Worm (Caenorhabditis elegans) whole organism, L3 larva: ENCODE data around the gene ule-2.

ENCODE experiments used
- R02D3.7 ChIP-seq: fragments of 150-350 bp; optimal IDR thresholded peaks from 2 replicates; lab custom pipeline; 2014; ENCODE audit warnings: missing biosample characterization, missing genetic modification characterization
- ZK546.5 ChIP-seq: sonication (generic microtip); optimal IDR thresholded peaks from 2 replicates; lab custom pipeline; 2017; ENCODE audit warnings: missing biosample characterization, missing genetic modification characterization
- aly-2 ChIP-seq: fragments of 150-350 bp; optimal IDR thresholded peaks from 2 replicates; lab custom pipeline; 2014; ENCODE audit warnings: missing biosample characterization, missing genetic modification characterization
- ama-1 ChIP-seq: fragments of 150-350 bp; optimal IDR thresholded peaks from 2 replicates; lab custom pipeline; 2018
- ceh-16 ChIP-seq: sonication (generic microtip); optimal IDR thresholded peaks from 2 replicates; lab custom pipeline; 2017; ENCODE audit warnings: missing biosample characterization, missing genetic modification characterization
- ceh-28 ChIP-seq: fragments of 150-350 bp; optimal IDR thresholded peaks from 2 replicates; lab custom pipeline; 2014; ENCODE audit warnings: missing biosample characterization, missing genetic modification reagents, missing genetic modification characterization
- ceh-82 ChIP-seq: fragments of 150-350 bp; optimal IDR thresholded peaks from 2 replicates; lab custom pipeline; 2014; ENCODE audit warnings: missing biosample characterization, missing genetic modification characterization
- ceh-9 ChIP-seq: sonication (generic microtip); optimal IDR thresholded peaks from 2 replicates; lab custom pipeline; 2018; ENCODE audit warnings: missing biosample characterization, missing genetic modification characterization
- daf-12 ChIP-seq: fragments of 150-350 bp; optimal IDR thresholded peaks from 2 replicates; lab custom pipeline; 2014; ENCODE audit warnings: missing biosample characterization, missing genetic modification reagents, missing genetic modification characterization
- egl-27 ChIP-seq: sonication (generic microtip); optimal IDR thresholded peaks from 4 replicates; lab custom pipeline; 2017; ENCODE audit warnings: missing biosample characterization, missing genetic modification reagents, missing genetic modification characterization
- egl-5 ChIP-seq: fragments of 150-350 bp; optimal IDR thresholded peaks from 2 replicates; lab custom pipeline; 2017; ENCODE audit warnings: missing biosample characterization, missing genetic modification reagents, missing genetic modification characterization, inconsistent platforms
- elt-1 ChIP-seq: fragments of 150-350 bp; optimal IDR thresholded peaks from 2 replicates; lab custom pipeline; 2014; ENCODE audit warnings: missing biosample characterization, missing genetic modification characterization
- elt-2 ChIP-seq: sonication (generic microtip); optimal IDR thresholded peaks from 2 replicates; lab custom pipeline; 2016; ENCODE audit warnings: missing genetic modification reagents, mild to moderate bottlenecking, missing genetic modification characterization, missing compliant biosample characterization
- elt-3 ChIP-seq, 3 experiments: fragments of 150-350 bp in 1 of 3; sonication (generic microtip) in 2 of 3; optimal IDR thresholded peaks; 2 replicates in 2 of 3; 4 replicates in 1 of 3; lab custom pipeline; 2014 to 2017; ENCODE audit warnings: missing biosample characterization in 3 of 3, missing genetic modification characterization in 3 of 3
- eor-1 ChIP-seq, 2 experiments: fragments of 150-350 bp; optimal IDR thresholded peaks; 2 replicates each; lab custom pipeline; 2014 to 2018; ENCODE audit warnings: missing biosample characterization in 2 of 2, missing genetic modification characterization in 2 of 2
- fkh-10 ChIP-seq: sonication (generic microtip); optimal IDR thresholded peaks from 2 replicates; lab custom pipeline; 2017; ENCODE audit warnings: missing biosample characterization, missing genetic modification reagents, missing genetic modification characterization
- fkh-2 ChIP-seq: fragments of 150-350 bp; optimal IDR thresholded peaks from 2 replicates; lab custom pipeline; 2014; ENCODE audit warnings: missing biosample characterization, missing genetic modification reagents, missing genetic modification characterization
- fos-1 ChIP-seq: fragments of 150-350 bp; optimal IDR thresholded peaks from 2 replicates; lab custom pipeline; 2014; ENCODE audit warnings: missing biosample characterization, missing genetic modification characterization
- hmg-11 ChIP-seq: sonication (generic microtip); optimal IDR thresholded peaks from 2 replicates; lab custom pipeline; 2016; ENCODE audit warnings: missing genetic modification characterization, missing compliant biosample characterization
- jun-1 ChIP-seq: fragments of 150-350 bp; optimal IDR thresholded peaks from 2 replicates; lab custom pipeline; 2014; ENCODE audit warnings: missing biosample characterization, missing genetic modification reagents, missing genetic modification characterization
- lin-15B ChIP-seq: fragments of 150-350 bp; optimal IDR thresholded peaks from 2 replicates; lab custom pipeline; 2014; ENCODE audit warnings: missing biosample characterization, missing genetic modification characterization
- lin-39 ChIP-seq: fragments of 150-350 bp; optimal IDR thresholded peaks from 2 replicates; lab custom pipeline; 2018; ENCODE audit warnings: missing biosample characterization, missing genetic modification reagents, missing genetic modification characterization
- lsy-12 ChIP-seq: sonication (generic microtip); optimal IDR thresholded peaks from 2 replicates; lab custom pipeline; 2016; ENCODE audit warnings: mild to moderate bottlenecking, missing genetic modification characterization, missing compliant biosample characterization
- mdl-1 ChIP-seq: fragments of 150-350 bp; optimal IDR thresholded peaks from 2 replicates; lab custom pipeline; 2014; ENCODE audit warnings: missing biosample characterization, missing genetic modification characterization
- mml-1 ChIP-seq: fragments of 150-350 bp; sonication (generic microtip); optimal IDR thresholded peaks from 3 replicates; lab custom pipeline; 2014; ENCODE audit warnings: missing biosample characterization, missing genetic modification characterization
- nfya-1 ChIP-seq: sonication (generic microtip); optimal IDR thresholded peaks from 2 replicates; lab custom pipeline; 2017; ENCODE audit warnings: missing genetic modification characterization, mild to moderate bottlenecking, missing compliant biosample characterization, antibody characterized with exemption, moderate library complexity; ENCODE audit not compliant: insufficient read depth
- nhr-11 ChIP-seq: fragments of 150-350 bp; optimal IDR thresholded peaks from 2 replicates; lab custom pipeline; 2014; ENCODE audit warnings: missing biosample characterization, missing genetic modification characterization
- nhr-12 ChIP-seq: fragments of 150-350 bp; optimal IDR thresholded peaks from 2 replicates; lab custom pipeline; 2014; ENCODE audit warnings: missing biosample characterization, missing genetic modification characterization
- nhr-23 ChIP-seq: fragments of 150-350 bp; optimal IDR thresholded peaks from 2 replicates; lab custom pipeline; 2014; ENCODE audit warnings: missing biosample characterization, missing genetic modification reagents, missing genetic modification characterization
- nhr-237 ChIP-seq: fragments of 150-350 bp; optimal IDR thresholded peaks from 2 replicates; lab custom pipeline; 2014; ENCODE audit warnings: missing biosample characterization, missing genetic modification characterization
- nhr-25 ChIP-seq: sonication (generic microtip); optimal IDR thresholded peaks from 2 replicates; lab custom pipeline; 2017; ENCODE audit warnings: missing biosample characterization, missing genetic modification characterization
- nhr-28 ChIP-seq: fragments of 150-350 bp; optimal IDR thresholded peaks from 2 replicates; lab custom pipeline; 2014; ENCODE audit warnings: missing biosample characterization, missing genetic modification characterization
- nhr-43 ChIP-seq: sonication (generic microtip); optimal IDR thresholded peaks from 2 replicates; lab custom pipeline; 2016; ENCODE audit warnings: mild to moderate bottlenecking, missing genetic modification characterization, missing compliant biosample characterization; ENCODE audit not compliant: poor library complexity, severe bottlenecking
- nhr-67 ChIP-seq: fragments of 150-350 bp; optimal IDR thresholded peaks from 2 replicates; lab custom pipeline; 2014; ENCODE audit warnings: missing biosample characterization, missing genetic modification characterization
- nhr-76 ChIP-seq: fragments of 150-350 bp; sonication (generic microtip); optimal IDR thresholded peaks from 5 replicates; lab custom pipeline; 2014; ENCODE audit warnings: missing biosample characterization, missing genetic modification characterization
- nhr-77 ChIP-seq: fragments of 150-350 bp; optimal IDR thresholded peaks from 2 replicates; lab custom pipeline; 2014; ENCODE audit warnings: missing biosample characterization, missing genetic modification characterization
- pha-4 ChIP-seq: fragments of 150-350 bp; optimal IDR thresholded peaks from 2 replicates; lab custom pipeline; 2014; ENCODE audit warnings: missing biosample characterization, missing genetic modification reagents, missing genetic modification characterization
- pqm-1 ChIP-seq: fragments of 150-350 bp; optimal IDR thresholded peaks from 2 replicates; lab custom pipeline; 2017; ENCODE audit warnings: missing biosample characterization, missing genetic modification characterization, inconsistent platforms
- sea-2 ChIP-seq: fragments of 150-350 bp; sonication (generic microtip); optimal IDR thresholded peaks from 4 replicates; lab custom pipeline; 2014; ENCODE audit warnings: missing biosample characterization, missing genetic modification reagents, missing genetic modification characterization
- skn-1 ChIP-seq: fragments of 150-350 bp; optimal IDR thresholded peaks from 2 replicates; lab custom pipeline; 2014; ENCODE audit warnings: missing biosample characterization, missing genetic modification characterization
- snpc-4 ChIP-seq: fragments of 150-350 bp; optimal IDR thresholded peaks from 2 replicates; lab custom pipeline; 2014; ENCODE audit warnings: missing biosample characterization, missing genetic modification characterization
- tbx-2 ChIP-seq: sonication (generic microtip); optimal IDR thresholded peaks from 2 replicates; lab custom pipeline; 2016; ENCODE audit warnings: mild to moderate bottlenecking, missing genetic modification characterization, missing compliant biosample characterization
- unc-39 ChIP-seq: sonication (generic microtip); optimal IDR thresholded peaks from 4 replicates; lab custom pipeline; 2017; ENCODE audit warnings: missing biosample characterization, missing genetic modification characterization
- unc-62 ChIP-seq: fragments of 150-350 bp; sonication (generic microtip); optimal IDR thresholded peaks from 4 replicates; lab custom pipeline; 2014; ENCODE audit warnings: missing biosample characterization, missing genetic modification reagents, missing genetic modification characterization
- zag-1 ChIP-seq: fragments of 150-350 bp; optimal IDR thresholded peaks from 2 replicates; lab custom pipeline; 2014; ENCODE audit warnings: missing biosample characterization, missing genetic modification characterization
- ztf-11 ChIP-seq: fragments of 150-350 bp; optimal IDR thresholded peaks from 2 replicates; lab custom pipeline; 2014; ENCODE audit warnings: missing biosample characterization, missing genetic modification characterization
- ztf-4 ChIP-seq: fragments of 150-350 bp; optimal IDR thresholded peaks from 2 replicates; lab custom pipeline; 2014; ENCODE audit warnings: missing biosample characterization, missing genetic modification characterization

Gene ule-2

ce11 chrIV:14611892-14612497 is 22.9 kb upstream of the ule-2 start:
- TF ChIP-seq hmg-11 (tag; lab: Kevin White, UChicago) = peak; percentile 35
- peak in 1 of 3 experiments; percentile 23 for TF ChIP-seq elt-3 (tag; optimal IDR thresholded peaks at IDR 0.05; lab: Kevin White, UChicago)
- TF ChIP-seq R02D3.7 (tag; lab: Kevin White, UChicago) = no peak
- TF ChIP-seq snpc-4 (tag; lab: Kevin White, UChicago) = peak; percentile 87
- peak; percentile 44 for TF ChIP-seq nhr-25 (tag; lab: Kevin White, UChicago)
- peak; percentile 54 for TF ChIP-seq nhr-23 (tag; lab: Kevin White, UChicago)

ce11 chrIV:14612547-14613329 is 22.2 kb upstream of the ule-2 start:
- TF ChIP-seq nfya-1 (tag; lab: Kevin White, UChicago) (peak; percentile 24), ZK546.5 (no peak), aly-2 (tag; lab: Kevin White, UChicago) (no peak), lin-15B (tag; lab: Kevin White, UChicago) (no peak), elt-2 (tag; lab: Kevin White, UChicago) (peak; percentile 68), nhr-23 (tag; lab: Kevin White, UChicago) (no peak), sea-2 (no peak), nhr-25 (tag; lab: Kevin White, UChicago) (peak; percentile 32), ama-1 (peak; percentile 60), nhr-77 (no peak), pqm-1 (peak; percentile 54), nhr-237 (tag; lab: Kevin White, UChicago) (no peak), zag-1 (no peak), mdl-1 (tag; lab: Kevin White, UChicago) (peak; percentile 69), ceh-28 (peak; percentile 57), ztf-4 (tag; lab: Kevin White, UChicago) (no peak), fkh-2 (tag; lab: Kevin White, UChicago) (no peak), ceh-82 (no peak), eor-1 (tag; optimal IDR thresholded peaks at IDR 0.05; lab: Kevin White, UChicago) (no peak), unc-39 (tag; lab: Kevin White, UChicago) (no peak), fos-1 (no peak), pha-4 (no peak), ceh-9 (tag; lab: Kevin White, UChicago) (no peak), egl-27 (tag; lab: Kevin White, UChicago) (no peak), egl-5 (tag; lab: Kevin White, UChicago) (no peak), nhr-12 (tag; lab: Kevin White, UChicago) (no peak), R02D3.7 (tag; lab: Kevin White, UChicago) (no peak), lin-39 (tag; lab: Kevin White, UChicago) (no peak), jun-1 (peak; percentile 40), fkh-10 (GFP tag; lab: Kevin White, UChicago) (no peak), hmg-11 (tag; lab: Kevin White, UChicago) (no peak), nhr-67 (tag; lab: Kevin White, UChicago) (no peak), tbx-2 (tag; lab: Kevin White, UChicago) (no peak), mml-1 (tag; lab: Kevin White, UChicago) (no peak), lsy-12 (no peak), snpc-4 (tag; lab: Kevin White, UChicago) (no peak), ztf-11 (tag; lab: Kevin White, UChicago) (no peak), elt-1 (tag; lab: Kevin White, UChicago) (peak; percentile 19), skn-1 (no peak), elt-3 (tag; optimal IDR thresholded peaks at IDR 0.05; lab: Kevin White, UChicago) (peak in 1 of 3 experiments; percentile 57), nhr-76 (tag; lab: Kevin White, UChicago) (no peak), nhr-11 (no peak), daf-12 (tag; lab: Kevin White, UChicago) (no peak), unc-62 (GFP tag; lab: Kevin White, UChicago) (no peak), nhr-28 (tag; lab: Kevin White, UChicago) (no peak), nhr-43 (tag; lab: Kevin White, UChicago) (peak; percentile 5), ceh-16 (tag; lab: Kevin White, UChicago) (no peak)
